Worm (Caenorhabditis elegans): ENCODE data around the gene saeg-1.

The saeg-1 gene

ce11 chrV:10839398-10839797 is 26.1 kb downstream of the saeg-1 start:
- TF ChIP-seq lin-14 (GFP tag; optimal IDR thresholded peaks at IDR 0.05): peak; percentile 8
- no peak for TF ChIP-seq tlp-1 (tag; optimal IDR thresholded peaks at IDR 0.05)

- TF ChIP-seq lin-14 (GFP tag; optimal IDR thresholded peaks at IDR 0.05) (peak; percentile 27), ceh-63 (GFP tag; optimal IDR thresholded peaks at IDR 0.05) (no peak), nhr-90 (tag; optimal IDR thresholded peaks at IDR 0.05; ENCODE audit: poor library complexity) (no peak), lin-35 (GFP tag; optimal IDR thresholded peaks at IDR 0.05) (no peak)
These were observed 27.3 kb downstream of the saeg-1 start for ce11 chrV:10838204-10838603.

- TF ChIP-seq grh-1 (GFP tag; IDR thresholded peaks at IDR 0.05) (no peak), C34B4.2 (tag; optimal IDR thresholded peaks at IDR 0.05) (no peak), fkh-10 (GFP tag; optimal IDR thresholded peaks at IDR 0.05) (peak; percentile 15), unc-130 (tag; optimal IDR thresholded peaks at IDR 0.05) (no peak), nhr-71 (tag; optimal IDR thresholded peaks at IDR 0.05) (no peak), lir-3 (tag; optimal IDR thresholded peaks at IDR 0.05; ENCODE audit: poor library complexity) (no peak), lin-35 (GFP tag; optimal IDR thresholded peaks at IDR 0.05) (no peak), mep-1 (tag; optimal IDR thresholded peaks at IDR 0.05) (peak; percentile 8), aha-1 (tag; optimal IDR thresholded peaks at IDR 0.05) (no peak), C04F5.9 (tag; optimal IDR thresholded peaks at IDR 0.05) (no peak), zip-4 (GFP tag; optimal IDR thresholded peaks at IDR 0.05) (no peak), egl-13 (tag; optimal IDR thresholded peaks at IDR 0.05) (no peak), lin-14 (GFP tag; optimal IDR thresholded peaks at IDR 0.05) (peak; percentile 62), fkh-8 (tag; optimal IDR thresholded peaks at IDR 0.05) (no peak), fos-1 (tag; optimal IDR thresholded peaks at IDR 0.05) (no peak)
These were observed 30.7 kb downstream of the saeg-1 start for ce11 chrV:10834682-10835219.

ce11 chrV:10832862-10833261 is 32.6 kb downstream of the saeg-1 start:
- TF ChIP-seq nhr-12 (tag; optimal IDR thresholded peaks at IDR 0.05) (no peak), nhr-85 (tag) (no peak), nhr-76 (tag; optimal IDR thresholded peaks at IDR 0.05) (no peak), dsc-1 (tag; optimal IDR thresholded peaks at IDR 0.05) (no peak), lsy-2 (tag; optimal IDR thresholded peaks at IDR 0.05) (no peak), egl-27 (tag; optimal IDR thresholded peaks at IDR 0.05) (no peak)

ce11 chrV:10824711-10825110 is 40.8 kb downstream of the saeg-1 start, which contains the start of gene nrx-1:
nrx-1 (plus strand) TSS chrV:10825011.
- TF ChIP-seq dpl-1 (GFP tag; optimal IDR thresholded peaks at IDR 0.05): no peak
- no peak for TF ChIP-seq mdl-1 (tag; optimal IDR thresholded peaks at IDR 0.05)
- no peak for TF ChIP-seq C16A3.4 (tag; optimal IDR thresholded peaks at IDR 0.05)
- no peak for TF ChIP-seq zip-4 (GFP tag; optimal IDR thresholded peaks at IDR 0.05)
- TF ChIP-seq fos-1 (tag; optimal IDR thresholded peaks at IDR 0.05): no peak
- TF ChIP-seq nhr-76 (tag; optimal IDR thresholded peaks at IDR 0.05): no peak
- no peak for TF ChIP-seq jun-1 (tag; optimal IDR thresholded peaks at IDR 0.05)
- TF ChIP-seq pqm-1 (tag; optimal IDR thresholded peaks at IDR 0.05): no peak
- no peak for TF ChIP-seq ceh-63 (GFP tag; optimal IDR thresholded peaks at IDR 0.05)

- TF ChIP-seq lin-14 (GFP tag; optimal IDR thresholded peaks at IDR 0.05): peak; percentile 52
- TF ChIP-seq ets-5 (GFP tag; IDR thresholded peaks at IDR 0.05): no peak
These were observed 47.0 kb downstream of the saeg-1 start for ce11 chrV:10818498-10818897.

ce11 chrV:10816831-10817230 is 48.7 kb downstream of the saeg-1 start:
- TF ChIP-seq lin-14 (GFP tag; optimal IDR thresholded peaks at IDR 0.05): peak; percentile 15
- peak; percentile 30 for TF ChIP-seq fkh-10 (GFP tag; optimal IDR thresholded peaks at IDR 0.05)
- TF ChIP-seq ceh-63 (GFP tag; optimal IDR thresholded peaks at IDR 0.05): no peak
